Worm (Caenorhabditis elegans) whole organism, mixed stage, embryonic: ENCODE results near the gene srd-46.

Experiments used
- ceh-39 ChIP-seq: fragments of 150-350 bp; optimal IDR thresholded peaks from 2 replicates; lab custom pipeline; 2014; ENCODE audit warnings: missing biosample characterization, missing genetic modification characterization
- ces-1 ChIP-seq: fragments of 150-350 bp; optimal IDR thresholded peaks from 2 replicates; lab custom pipeline; 2014; ENCODE audit warnings: missing biosample characterization, missing genetic modification reagents, missing genetic modification characterization
- cnd-1 ChIP-seq: fragments of 200-800 bp; sonication (Bioruptor generic); optimal IDR thresholded peaks from 2 replicates; lab custom pipeline; 2018; ENCODE audit warnings: mild to moderate bottlenecking, missing genetic modification characterization, missing compliant biosample characterization
- lin-13 ChIP-seq: fragments of 150-350 bp; optimal IDR thresholded peaks from 2 replicates; lab custom pipeline; 2014; ENCODE audit warnings: missing biosample characterization, missing genetic modification characterization
- lsy-2 ChIP-seq: fragments of 150-350 bp; optimal IDR thresholded peaks from 2 replicates; lab custom pipeline; 2014; ENCODE audit warnings: missing biosample characterization, missing genetic modification characterization
- mep-1 ChIP-seq: fragments of 150-350 bp; optimal IDR thresholded peaks from 2 replicates; lab custom pipeline; 2017; ENCODE audit warnings: missing biosample characterization, missing genetic modification reagents, missing genetic modification characterization, inconsistent platforms
- nhr-2 ChIP-seq: fragments of 150-350 bp; optimal IDR thresholded peaks from 2 replicates; lab custom pipeline; 2014; ENCODE audit warnings: missing biosample characterization, missing genetic modification characterization
- nhr-76 ChIP-seq: sonication (generic microtip); optimal IDR thresholded peaks from 2 replicates; lab custom pipeline; 2017; ENCODE audit warnings: missing biosample characterization, missing genetic modification characterization
- pha-4 ChIP-seq: fragments of 150-350 bp; optimal IDR thresholded peaks from 2 replicates; lab custom pipeline; 2018; ENCODE audit warnings: missing biosample characterization, missing genetic modification reagents, missing genetic modification characterization
- unc-62 ChIP-seq: fragments of 150-350 bp; optimal IDR thresholded peaks from 2 replicates; lab custom pipeline; 2014; ENCODE audit warnings: missing biosample characterization, missing genetic modification reagents, missing genetic modification characterization
- ztf-11 ChIP-seq: fragments of 150-350 bp; optimal IDR thresholded peaks from 2 replicates; lab custom pipeline; 2014; ENCODE audit warnings: missing biosample characterization, missing genetic modification characterization

ce11 chrX:12360444-12360843, 28.5 kb downstream of the srd-46 start, which contains the start of the genes nspc-15 and F19H6.6:
- TF ChIP-seq pha-4 (tag; lab: Kevin White, UChicago), result no peak
- TF ChIP-seq nhr-2 (tag; lab: Kevin White, UChicago), result no peak
- TF ChIP-seq lin-13 (tag; lab: Kevin White, UChicago), result no peak
- no peak for TF ChIP-seq ztf-11 (tag; lab: Kevin White, UChicago)
- TF ChIP-seq nhr-76 (tag; lab: Kevin White, UChicago), result no peak
- TF ChIP-seq cnd-1 (tag; lab: Kevin White, UChicago), result no peak
- TF ChIP-seq ces-1, result no peak
- TF ChIP-seq unc-62, result no peak
- TF ChIP-seq lsy-2, result no peak
- TF ChIP-seq ceh-39, result no peak
- TF ChIP-seq mep-1 (tag; lab: Kevin White, UChicago), result no peak
